ENCODE assay signal across 7 worm cellular contexts in the genomic region with DNA sequence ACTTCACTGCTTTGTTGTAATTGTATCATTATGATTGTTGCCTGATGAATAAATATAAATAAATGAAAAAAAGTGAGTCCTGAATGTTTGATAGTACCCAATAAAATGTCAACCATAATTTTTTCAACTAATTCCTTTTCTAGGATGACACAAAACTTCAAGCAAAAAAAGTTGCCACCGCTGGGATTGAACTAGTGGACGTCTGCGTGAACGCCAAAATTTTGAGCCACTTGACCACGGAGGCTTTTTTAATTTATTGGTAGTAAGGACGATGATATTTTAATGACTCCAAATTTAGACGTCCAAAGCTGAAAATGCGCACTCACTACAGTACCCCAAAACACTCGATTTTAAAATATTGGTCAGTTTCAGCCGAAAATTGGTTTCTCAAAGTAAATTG.
TF ChIP-seq lines count a peak whose summit lies in the region.

No protein-coding gene starts in this region.

TF ChIP-seq in whole organism, L1 larva, 84 proteins besides CTCF, POLR2A, EP300 and RAD21:
- TF ChIP-seq unc-86 (tag; optimal IDR thresholded peaks at IDR 0.05; lab: Kevin White, UChicago) (no peak), lir-3 (tag; optimal IDR thresholded peaks at IDR 0.05; lab: Kevin White, UChicago; ENCODE audit: poor library complexity) (no peak), elt-2 (tag; optimal IDR thresholded peaks at IDR 0.05; lab: Kevin White, UChicago) (peak; percentile 10), efl-1 (optimal IDR thresholded peaks at IDR 0.05; lab: Kevin White, UChicago) (no peak), efl-1 (GFP tag; optimal IDR thresholded peaks at IDR 0.05 in 1 of 2; lab: Kevin White, UChicago) (peak in 1 of 2 experiments; percentile 44)
TF ChIP-seq in whole organism, L1 larva: peak in this region for 2.

TF ChIP-seq in whole organism, L2 larva, 48 proteins besides CTCF, POLR2A, EP300 and RAD21 (continues in another document):
- no peak for TF ChIP-seq crh-2 (tag; optimal IDR thresholded peaks at IDR 0.05; lab: Kevin White, UChicago)
- no peak for TF ChIP-seq ztf-1 (GFP tag; conservative IDR thresholded peaks at IDR 0.05; lab: Robert Waterston, UW)
- TF ChIP-seq mbf-1 (tag; optimal IDR thresholded peaks at IDR 0.05; lab: Kevin White, UChicago) = no peak
- TF ChIP-seq ceh-82 (tag; optimal IDR thresholded peaks at IDR 0.05; lab: Kevin White, UChicago) = no peak
- TF ChIP-seq egl-27 (tag; optimal IDR thresholded peaks at IDR 0.05; lab: Kevin White, UChicago) = no peak
- TF ChIP-seq aly-2 (tag; optimal IDR thresholded peaks at IDR 0.05; lab: Kevin White, UChicago) = no peak
- TF ChIP-seq unc-62 (GFP tag; optimal IDR thresholded peaks at IDR 0.05; lab: Kevin White, UChicago) = no peak
- TF ChIP-seq ztf-4 (tag; optimal IDR thresholded peaks at IDR 0.05; lab: Kevin White, UChicago) = no peak
- peak in 1 of 2 experiments; percentile 22 for TF ChIP-seq lsy-2 (tag; optimal IDR thresholded peaks at IDR 0.05; lab: Kevin White, UChicago)
- peak; percentile 22 for TF ChIP-seq sma-3 (GFP tag; optimal IDR thresholded peaks at IDR 0.05; lab: Kevin White, UChicago)
- no peak for TF ChIP-seq nhr-10 (tag; optimal IDR thresholded peaks at IDR 0.05; lab: Kevin White, UChicago)
- no peak for TF ChIP-seq skn-1 (tag; optimal IDR thresholded peaks at IDR 0.05; lab: Kevin White, UChicago)
- TF ChIP-seq lin-39 (tag; optimal IDR thresholded peaks at IDR 0.05; lab: Kevin White, UChicago) = no peak
- TF ChIP-seq lin-13 (GFP tag; optimal IDR thresholded peaks at IDR 0.05; lab: Kevin White, UChicago) = no peak

TF ChIP-seq in whole organism, L3 larva, 47 proteins besides CTCF, POLR2A, EP300 and RAD21:
- TF ChIP-seq hmg-11 (tag; optimal IDR thresholded peaks at IDR 0.05; lab: Kevin White, UChicago) = no peak
- TF ChIP-seq ceh-16 (tag; optimal IDR thresholded peaks at IDR 0.05; lab: Kevin White, UChicago) = no peak
- peak; percentile 37 for TF ChIP-seq elt-2 (tag; optimal IDR thresholded peaks at IDR 0.05; lab: Kevin White, UChicago)
- TF ChIP-seq nhr-43 (tag; optimal IDR thresholded peaks at IDR 0.05; lab: Kevin White, UChicago; ENCODE audit: poor library complexity, severe bottlenecking) = peak; percentile 70
- no peak for TF ChIP-seq aly-2 (tag; optimal IDR thresholded peaks at IDR 0.05; lab: Kevin White, UChicago)
- TF ChIP-seq lsy-12 (tag; optimal IDR thresholded peaks at IDR 0.05; lab: Kevin White, UChicago) = peak; percentile 70

TF ChIP-seq in whole organism, L4 larva, 104 proteins besides CTCF, POLR2A, EP300 and RAD21 (continues in another document):
- no peak for TF ChIP-seq hmg-1.1 (GFP tag; IDR thresholded peaks at IDR 0.05; lab: Robert Waterston, UW)
- TF ChIP-seq sdz-12 (GFP tag; optimal IDR thresholded peaks at IDR 0.05; lab: Kevin White, UChicago) = peak; percentile 65
- TF ChIP-seq Y105C5A.15 (GFP tag; IDR thresholded peaks at IDR 0.05; lab: Robert Waterston, UW) = peak; percentile 97
- TF ChIP-seq arid-1 (GFP tag; conservative IDR thresholded peaks at IDR 0.05; lab: Robert Waterston, UW) = peak; percentile 96
- TF ChIP-seq nhr-41 (GFP tag; IDR thresholded peaks at IDR 0.05; lab: Robert Waterston, UW) = peak; percentile 81
- peak in 1 of 2 experiments; percentile 37 for TF ChIP-seq lsy-2 (tag; optimal IDR thresholded peaks at IDR 0.05; lab: Kevin White, UChicago)
- peak; percentile 24 for TF ChIP-seq F49E8.2 (tag; optimal IDR thresholded peaks at IDR 0.05; lab: Kevin White, UChicago; ENCODE audit: borderline replicate concordance)
- no peak for TF ChIP-seq fkh-10 (GFP tag; optimal IDR thresholded peaks at IDR 0.05; lab: Kevin White, UChicago)
- no peak for TF ChIP-seq ceh-28 (tag; optimal IDR thresholded peaks at IDR 0.05; lab: Kevin White, UChicago)
- no peak for TF ChIP-seq R02D3.7 (tag; optimal IDR thresholded peaks at IDR 0.05; lab: Kevin White, UChicago)
- TF ChIP-seq nhr-76 (tag; optimal IDR thresholded peaks at IDR 0.05; lab: Kevin White, UChicago) = no peak
- TF ChIP-seq daf-19 (GFP tag; conservative IDR thresholded peaks at IDR 0.05; lab: Robert Waterston, UW) = peak; percentile 86
- TF ChIP-seq lin-29 (GFP tag; IDR thresholded peaks at IDR 0.05; lab: Robert Waterston, UW) = peak; percentile 65; the same call in 1 of the 2 replicates
- TF ChIP-seq unc-39 (tag; optimal IDR thresholded peaks at IDR 0.05; lab: Kevin White, UChicago) = no peak
- peak; percentile 7 for TF ChIP-seq hlh-11 (tag; optimal IDR thresholded peaks at IDR 0.05; lab: Kevin White, UChicago)

TF ChIP-seq in whole organism, early embryonic, 17 proteins besides CTCF, POLR2A, EP300 and RAD21:
- no peak for TF ChIP-seq tbx-11 (GFP tag; IDR thresholded peaks at IDR 0.05; lab: Robert Waterston, UW)
- TF ChIP-seq ceh-13 (GFP tag; optimal IDR thresholded peaks at IDR 0.05; lab: Kevin White, UChicago) = no peak
- no peak for TF ChIP-seq aly-1 (tag; optimal IDR thresholded peaks at IDR 0.05; lab: Kevin White, UChicago)
- TF ChIP-seq pes-1 (GFP tag; IDR thresholded peaks at IDR 0.05; lab: Robert Waterston, UW) = peak; percentile 46; the same call in 1 of the 2 replicates

TF ChIP-seq in whole organism, late embryonic, 69 proteins besides CTCF, POLR2A, EP300 and RAD21:
- peak; percentile 9 for TF ChIP-seq elt-2 (tag; optimal IDR thresholded peaks at IDR 0.05; lab: Kevin White, UChicago)
- TF ChIP-seq dve-1 (tag; optimal IDR thresholded peaks at IDR 0.05; lab: Kevin White, UChicago) = no peak

TF ChIP-seq in whole organism, young adult, 124 proteins besides CTCF, POLR2A, EP300 and RAD21 (continues in another document):
- TF ChIP-seq ceh-40 (GFP tag; IDR thresholded peaks at IDR 0.05; lab: Robert Waterston, UW) (peak; percentile 90), Y67H2A.10 (GFP tag; conservative IDR thresholded peaks at IDR 0.05; lab: Robert Waterston, UW) (no peak), ZK185.1 (tag; optimal IDR thresholded peaks at IDR 0.05; lab: Kevin White, UChicago; ENCODE audit: poor library complexity, severe bottlenecking) (peak; percentile 54), atf-7 (tag; optimal IDR thresholded peaks at IDR 0.05; lab: Kevin White, UChicago) (peak; percentile 62), ztf-18 (tag; optimal IDR thresholded peaks at IDR 0.05; lab: Kevin White, UChicago) (peak; percentile 46), nfyb-1 (GFP tag; IDR thresholded peaks at IDR 0.05; lab: Robert Waterston, UW) (peak; percentile 67; the same call in 1 of the 2 replicates), tlf-1 (GFP tag; optimal IDR thresholded peaks at IDR 0.05; lab: Kevin White, UChicago) (peak; percentile 10), gei-17 (GFP tag; optimal IDR thresholded peaks at IDR 0.05; lab: Kevin White, UChicago) (no peak), tbx-9 (tag; optimal IDR thresholded peaks at IDR 0.05; lab: Kevin White, UChicago; ENCODE audit: borderline replicate concordance) (no peak), mel-28 (tag; optimal IDR thresholded peaks at IDR 0.05; lab: Kevin White, UChicago; ENCODE audit: borderline replicate concordance) (no peak), hmg-20 (GFP tag; IDR thresholded peaks at IDR 0.05; lab: Robert Waterston, UW) (peak; percentile 25; the same call in 1 of the 2 replicates), D2030.7 (GFP tag; IDR thresholded peaks at IDR 0.05; lab: Robert Waterston, UW) (peak; percentile 37; the same call in 1 of the 2 replicates), Y56A3A.18 (GFP tag; IDR thresholded peaks at IDR 0.05; lab: Robert Waterston, UW) (peak; percentile 78), aptf-3 (GFP tag; IDR thresholded peaks at IDR 0.05; lab: Robert Waterston, UW) (peak; percentile 98), fkh-3 (tag; optimal IDR thresholded peaks at IDR 0.05; lab: Kevin White, UChicago) (peak; percentile 89), mxl-1 (tag; optimal IDR thresholded peaks at IDR 0.05; lab: Kevin White, UChicago) (peak; percentile 38), unc-130 (GFP tag; optimal IDR thresholded peaks at IDR 0.05; lab: Kevin White, UChicago) (peak; percentile 40), ztf-26 (tag; optimal IDR thresholded peaks at IDR 0.05; lab: Kevin White, UChicago) (peak; percentile 61), F33H1.4 (GFP tag; IDR thresholded peaks at IDR 0.05; lab: Robert Waterston, UW) (no peak), nhr-80 (tag; optimal IDR thresholded peaks at IDR 0.05; lab: Kevin White, UChicago) (no peak), rec-8 (tag; optimal IDR thresholded peaks at IDR 0.05; lab: Kevin White, UChicago) (peak; percentile 80 to 84), cebp-2 (GFP tag; IDR thresholded peaks at IDR 0.05; lab: Robert Waterston, UW) (0 out of 2 replicates have a peak, but pooled peaks have one; percentile 67), ama-1 (optimal IDR thresholded peaks at IDR 0.05; lab: Kevin White, UChicago) (no peak), ama-1 (GFP tag; optimal IDR thresholded peaks at IDR 0.05; lab: Kevin White, UChicago) (peak; percentile 48 to 64), madf-6 (GFP tag; IDR thresholded peaks at IDR 0.05; lab: Robert Waterston, UW) (peak; percentile 72), zfh-2 (GFP tag; conservative IDR thresholded peaks at IDR 0.05; lab: Robert Waterston, UW) (no peak), K12H6.12 (tag; optimal IDR thresholded peaks at IDR 0.05; lab: Kevin White, UChicago) (no peak), mcd-1 (GFP tag; IDR thresholded peaks at IDR 0.05; lab: Robert Waterston, UW) (no peak), ztf-6 (GFP tag; IDR thresholded peaks at IDR 0.05; lab: Robert Waterston, UW) (no peak), attf-3 (GFP tag; conservative IDR thresholded peaks at IDR 0.05; lab: Robert Waterston, UW) (no peak), dox-1 (GFP tag; IDR thresholded peaks at IDR 0.05; lab: Robert Waterston, UW) (peak; percentile 73), athp-1 (tag; optimal IDR thresholded peaks at IDR 0.05; lab: Kevin White, UChicago) (peak; percentile 89), ekl-4 (GFP tag; IDR thresholded peaks at IDR 0.05; lab: Robert Waterston, UW) (peak; percentile 69; the same call in 1 of the 2 replicates), C06A6.2 (GFP tag; conservative IDR thresholded peaks at IDR 0.05; lab: Robert Waterston, UW) (peak; percentile 50; the same call in 1 of the 2 replicates), somi-1 (GFP tag; optimal IDR thresholded peaks at IDR 0.05; lab: Kevin White, UChicago) (peak; percentile 28), egl-44 (GFP tag; IDR thresholded peaks at IDR 0.05; lab: Robert Waterston, UW) (peak; percentile 64; the same call in 1 of the 2 replicates), ceh-27 (GFP tag; optimal IDR thresholded peaks at IDR 0.05; lab: Kevin White, UChicago) (peak; percentile 9), snpc-4 (GFP tag; optimal IDR thresholded peaks at IDR 0.05; lab: Kevin White, UChicago) (peak; percentile 8), snpc-4 (tag; optimal IDR thresholded peaks at IDR 0.05; lab: Kevin White, UChicago) (peak in 3 of 4 experiments; percentile 38 to 52 (median 49)), ztf-25 (GFP tag; IDR thresholded peaks at IDR 0.05; lab: Robert Waterston, UW) (peak; percentile 94), lin-35 (GFP tag; optimal IDR thresholded peaks at IDR 0.05; lab: Kevin White, UChicago) (no peak), attf-5 (GFP tag; optimal IDR thresholded peaks at IDR 0.05; lab: Kevin White, UChicago) (peak; percentile 65)
